Worm (Caenorhabditis elegans): Measurements from ENCODE around the gene fbxa-72.
A peak's percentile ranks its signal among the peaks of the same experiment; 100 is the strongest.

fbxa-72 gene

ce11 chrV:687384-687783, 10.8 kb upstream of the fbxa-72 start, which contains the start of gene H25P19.1:
Gene H25P19.1, plus strand, starts transcription at chrV:687684.
- TF ChIP-seq hlh-6 (tag; optimal IDR thresholded peaks at IDR 0.05) = no peak
- TF ChIP-seq ceh-48 (tag; optimal IDR thresholded peaks at IDR 0.05) = peak; percentile 32

DNA sequence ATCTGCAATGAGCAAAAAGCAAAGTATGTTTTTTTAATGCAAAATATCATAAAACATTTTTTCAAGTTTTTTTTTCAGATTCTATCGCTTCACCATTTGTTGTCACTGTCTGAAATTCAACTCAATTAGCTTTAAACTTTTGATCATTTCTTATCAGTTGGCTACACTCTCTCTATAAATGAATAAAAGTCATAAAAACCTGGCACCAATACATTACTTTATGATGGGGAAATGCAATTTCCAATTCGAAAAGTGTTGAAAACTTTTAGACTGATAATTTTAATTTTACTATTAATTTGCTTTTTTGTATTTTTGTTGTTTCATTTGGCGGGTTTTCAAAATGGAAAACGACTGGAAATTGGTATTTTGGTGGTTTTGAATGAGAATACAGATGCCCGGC, 7.3 kb upstream of the fbxa-72 start, which contains the start of gene F31F4.1:
TSS of gene F31F4.1 (plus strand) at position 203 of the 400 bp plus-strand sequence.
- TF ChIP-seq T23F11.4 (GFP tag; optimal IDR thresholded peaks at IDR 0.05) = no peak
- no peak for TF ChIP-seq unc-42 (tag; optimal IDR thresholded peaks at IDR 0.05)
- no peak for TF ChIP-seq tbx-2 (tag; optimal IDR thresholded peaks at IDR 0.05)
- TF ChIP-seq madf-2 (tag; optimal IDR thresholded peaks at IDR 0.05) = no peak
- TF ChIP-seq ahr-1 (tag; optimal IDR thresholded peaks at IDR 0.05) = no peak
- no peak for TF ChIP-seq ceh-34 (tag; optimal IDR thresholded peaks at IDR 0.05)
- no peak for TF ChIP-seq unc-3 (GFP tag; conservative IDR thresholded peaks at IDR 0.05)
- no peak for TF ChIP-seq unc-3 (tag; optimal IDR thresholded peaks at IDR 0.05)
- TF ChIP-seq K09A11.1 (tag; optimal IDR thresholded peaks at IDR 0.05; ENCODE audit: insufficient read depth) = no peak
- no peak for TF ChIP-seq syd-9 (tag; optimal IDR thresholded peaks at IDR 0.05)
- no peak for TF ChIP-seq ama-1 (optimal IDR thresholded peaks at IDR 0.05)
- no peak for TF ChIP-seq pha-2 (tag; optimal IDR thresholded peaks at IDR 0.05)
- TF ChIP-seq hlh-15 (tag; optimal IDR thresholded peaks at IDR 0.05) = no peak
- TF ChIP-seq ceh-22 (tag; optimal IDR thresholded peaks at IDR 0.05) = no peak
- TF ChIP-seq ceh-2 (tag; optimal IDR thresholded peaks at IDR 0.05) = no peak
- TF ChIP-seq C38D4.7 (GFP tag; optimal IDR thresholded peaks at IDR 0.05) = no peak
- no peak for TF ChIP-seq nhr-11 (tag; optimal IDR thresholded peaks at IDR 0.05)
- no peak for TF ChIP-seq ceh-14 (tag; optimal IDR thresholded peaks at IDR 0.05)

ce11 chrV:682031-682430, 5.5 kb upstream of the fbxa-72 start, which contains the start of gene srx-23:
Gene srx-23, plus strand, starts transcription at chrV:682331.
- TF ChIP-seq unc-42 (tag; optimal IDR thresholded peaks at IDR 0.05) (no peak), pha-2 (tag; optimal IDR thresholded peaks at IDR 0.05) (no peak), mec-3 (tag; optimal IDR thresholded peaks at IDR 0.05; ENCODE audit: borderline replicate concordance) (no peak), pha-4 (tag; optimal IDR thresholded peaks at IDR 0.05) (no peak), ceh-6 (GFP tag; optimal IDR thresholded peaks at IDR 0.05) (no peak), sdc-2 (tag; optimal IDR thresholded peaks at IDR 0.05) (no peak)

DNA sequence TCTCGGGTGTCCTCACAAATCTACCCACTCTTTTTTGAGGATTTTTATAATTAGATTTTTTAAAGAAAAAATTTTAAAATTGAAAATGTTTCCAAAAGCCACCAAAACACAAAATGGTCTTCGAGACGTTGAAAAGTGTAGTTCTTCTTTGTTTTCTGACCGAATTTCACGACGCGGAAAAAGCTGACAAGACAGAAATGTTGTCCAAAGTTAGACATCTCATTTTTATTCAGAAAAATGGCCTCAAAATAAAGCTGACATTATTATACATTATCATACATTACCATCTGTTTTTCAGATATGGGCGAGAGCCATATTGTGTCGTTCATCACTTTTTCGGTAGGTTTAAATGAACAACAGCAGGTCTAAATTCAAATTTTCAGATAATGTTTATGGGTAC, 3.1 kb upstream of the fbxa-72 start, which contains the start of gene srx-22:
TSS of gene srx-22 (plus strand) at position 301 of the 400 bp plus-strand sequence.
- TF ChIP-seq ceh-6 (GFP tag; optimal IDR thresholded peaks at IDR 0.05) (no peak), lin-11 (tag; optimal IDR thresholded peaks at IDR 0.05) (no peak), fax-1 (tag; optimal IDR thresholded peaks at IDR 0.05) (no peak), npax-4 (tag; optimal IDR thresholded peaks at IDR 0.05) (no peak), unc-42 (tag; optimal IDR thresholded peaks at IDR 0.05) (no peak), sdc-2 (tag; optimal IDR thresholded peaks at IDR 0.05) (no peak), madf-2 (tag; optimal IDR thresholded peaks at IDR 0.05) (no peak), nfya-1 (tag; optimal IDR thresholded peaks at IDR 0.05) (no peak), elt-2 (tag; optimal IDR thresholded peaks at IDR 0.05) (no peak), ztf-16 (tag; optimal IDR thresholded peaks at IDR 0.05) (no peak), C08G9.2 (tag; optimal IDR thresholded peaks at IDR 0.05) (no peak), ref-2 (tag; optimal IDR thresholded peaks at IDR 0.05) (no peak), C38D4.7 (GFP tag; optimal IDR thresholded peaks at IDR 0.05) (no peak)

DNA sequence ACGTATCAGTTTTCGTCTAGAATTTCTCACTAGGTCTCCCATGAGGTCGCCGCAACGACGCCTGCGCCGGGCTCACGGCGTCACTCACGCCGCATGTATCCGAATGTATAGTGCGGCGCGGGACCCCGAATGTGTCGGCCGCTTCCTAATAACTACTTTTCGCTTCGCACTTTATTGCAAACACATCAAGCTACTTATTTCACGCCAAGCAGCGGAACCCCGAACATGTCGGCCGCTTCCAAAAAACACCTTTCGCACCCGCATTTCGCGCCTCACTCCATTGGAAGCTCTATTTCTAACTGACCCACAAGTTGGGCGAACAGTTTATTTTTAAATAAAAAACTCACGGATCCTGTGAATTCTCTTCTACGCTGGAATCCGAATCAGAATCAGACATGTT, 463 bp downstream of the fbxa-72 start:
- no peak for TF ChIP-seq eyg-1 (tag; optimal IDR thresholded peaks at IDR 0.05)
- no peak for TF ChIP-seq ahr-1 (tag; optimal IDR thresholded peaks at IDR 0.05)
- no peak for TF ChIP-seq unc-86 (tag; optimal IDR thresholded peaks at IDR 0.05)
- TF ChIP-seq elt-4 (tag; optimal IDR thresholded peaks at IDR 0.05) = no peak
- TF ChIP-seq ceh-18 (tag; optimal IDR thresholded peaks at IDR 0.05) = no peak
- no peak for TF ChIP-seq fax-1 (tag; optimal IDR thresholded peaks at IDR 0.05)
- TF ChIP-seq dve-1 (tag; optimal IDR thresholded peaks at IDR 0.05) = no peak

All from whole organism, late embryonic.